Fruit fly (Drosophila melanogaster) whole organism, pupa: ENCODE data around the gene X11Lbeta.

Experiments used
- CG10348 ChIP-seq: fragments of 200-800 bp; sonication (Bioruptor generic); IDR thresholded peaks from 2 replicates; pipeline ENCODE4 v1.3.6; 2022; ENCODE audit warnings: missing biosample characterization, missing genetic modification characterization
- CG12605 ChIP-seq: fragments of 200-800 bp; sonication (Bioruptor generic); IDR thresholded peaks from 2 replicates; pipeline ENCODE4 v1.3.6; 2022; ENCODE audit warnings: missing biosample characterization, missing genetic modification characterization
- CG13204 ChIP-seq: fragments of 200-800 bp; sonication (Bioruptor generic); optimal IDR thresholded peaks from 2 replicates; lab custom pipeline; 2018; ENCODE audit warnings: missing biosample characterization, mild to moderate bottlenecking, missing genetic modification characterization, moderate library complexity
- CG14655 ChIP-seq: fragments of 200-800 bp; sonication (Bioruptor generic); optimal IDR thresholded peaks from 3 replicates; lab custom pipeline; 2017; ENCODE audit warnings: mild to moderate bottlenecking, missing biosample characterization, missing genetic modification reagents, missing genetic modification characterization
- CG15710 ChIP-seq: fragments of 200-800 bp; sonication (Bioruptor generic); optimal IDR thresholded peaks from 2 replicates; lab custom pipeline; 2018; ENCODE audit warnings: missing biosample characterization, mild to moderate bottlenecking, missing genetic modification characterization, moderate library complexity
- CG17806 ChIP-seq: fragments of 200-800 bp; sonication (Bioruptor generic); optimal IDR thresholded peaks from 2 replicates; lab custom pipeline; 2018; ENCODE audit warnings: missing biosample characterization, mild to moderate bottlenecking, missing genetic modification characterization, moderate library complexity
- CG32121 ChIP-seq: fragments of 200-800 bp; sonication (Bioruptor generic); IDR thresholded peaks from 2 replicates; pipeline ENCODE4 v1.3.6; 2022; ENCODE audit warnings: missing biosample characterization, missing genetic modification characterization
- CG34367 ChIP-seq: fragments of 200-800 bp; sonication (Bioruptor generic); optimal IDR thresholded peaks from 2 replicates; lab custom pipeline; 2018; ENCODE audit warnings: missing biosample characterization, mild to moderate bottlenecking, missing genetic modification characterization
- CG4496 ChIP-seq: fragments of 200-800 bp; sonication (Bioruptor generic); IDR thresholded peaks from 3 replicates; pipeline ENCODE4 v1.3.6; 2022; ENCODE audit warnings: missing biosample characterization, missing genetic modification characterization
- CG8159 ChIP-seq: fragments of 200-800 bp; sonication (Bioruptor generic); optimal IDR thresholded peaks from 3 replicates; lab custom pipeline; 2018; ENCODE audit warnings: missing biosample characterization, mild to moderate bottlenecking, missing genetic modification characterization, moderate library complexity
- CG8301 ChIP-seq: fragments of 200-800 bp; sonication (Bioruptor generic); optimal IDR thresholded peaks from 2 replicates; lab custom pipeline; 2018; ENCODE audit warnings: missing biosample characterization, mild to moderate bottlenecking, missing genetic modification characterization
- CG9948 ChIP-seq: fragments of 200-800 bp; sonication (Bioruptor generic); optimal IDR thresholded peaks from 2 replicates; lab custom pipeline; 2018; ENCODE audit warnings: missing biosample characterization, mild to moderate bottlenecking, missing genetic modification characterization, moderate library complexity
- D1 ChIP-seq: fragments of 200-800 bp; sonication (Bioruptor generic); optimal IDR thresholded peaks from 2 replicates; lab custom pipeline; 2018; ENCODE audit warnings: missing biosample characterization, mild to moderate bottlenecking, missing genetic modification characterization, moderate library complexity
- EcR ChIP-seq: fragments of 200-800 bp; sonication (Bioruptor generic); optimal IDR thresholded peaks from 3 replicates; lab custom pipeline; 2019; ENCODE audit warnings: missing biosample characterization, missing genetic modification characterization, mild to moderate bottlenecking, moderate library complexity, missing genetic modification reagents
- Ets98B ChIP-seq: fragments of 200-800 bp; sonication (Bioruptor generic); IDR thresholded peaks from 2 replicates; pipeline ENCODE4 v1.3.6; 2022; ENCODE audit warnings: missing biosample characterization, missing genetic modification characterization
- Pif1A ChIP-seq: fragments of 200-800 bp; sonication (Bioruptor generic); optimal IDR thresholded peaks from 3 replicates; lab custom pipeline; 2016; ENCODE audit warnings: missing biosample characterization, missing genetic modification characterization
- Pif1B ChIP-seq: fragments of 200-800 bp; sonication (Bioruptor generic); optimal IDR thresholded peaks from 3 replicates; lab custom pipeline; 2016; ENCODE audit warnings: missing biosample characterization, missing genetic modification characterization
- Snoo ChIP-seq: fragments of 200-800 bp; sonication (Bioruptor generic); optimal IDR thresholded peaks from 3 replicates; lab custom pipeline; 2017; ENCODE audit warnings: missing biosample characterization, mild to moderate bottlenecking, missing genetic modification characterization, inconsistent platforms
- fd96Ca ChIP-seq: fragments of 200-800 bp; sonication (Bioruptor generic); IDR thresholded peaks from 3 replicates; pipeline ENCODE4 v1.3.6; 2022; ENCODE audit warnings: missing biosample characterization, missing genetic modification characterization
- gl ChIP-seq: fragments of 200-800 bp; sonication (Bioruptor generic); optimal IDR thresholded peaks from 2 replicates; lab custom pipeline; 2018; ENCODE audit warnings: missing biosample characterization, mild to moderate bottlenecking, missing genetic modification characterization
- rn ChIP-seq: fragments of 200-800 bp; sonication (Bioruptor generic); IDR thresholded peaks from 2 replicates; pipeline ENCODE4 v1.3.6; 2022; ENCODE audit warnings: missing biosample characterization, missing genetic modification characterization

The X11Lbeta gene

DNA sequence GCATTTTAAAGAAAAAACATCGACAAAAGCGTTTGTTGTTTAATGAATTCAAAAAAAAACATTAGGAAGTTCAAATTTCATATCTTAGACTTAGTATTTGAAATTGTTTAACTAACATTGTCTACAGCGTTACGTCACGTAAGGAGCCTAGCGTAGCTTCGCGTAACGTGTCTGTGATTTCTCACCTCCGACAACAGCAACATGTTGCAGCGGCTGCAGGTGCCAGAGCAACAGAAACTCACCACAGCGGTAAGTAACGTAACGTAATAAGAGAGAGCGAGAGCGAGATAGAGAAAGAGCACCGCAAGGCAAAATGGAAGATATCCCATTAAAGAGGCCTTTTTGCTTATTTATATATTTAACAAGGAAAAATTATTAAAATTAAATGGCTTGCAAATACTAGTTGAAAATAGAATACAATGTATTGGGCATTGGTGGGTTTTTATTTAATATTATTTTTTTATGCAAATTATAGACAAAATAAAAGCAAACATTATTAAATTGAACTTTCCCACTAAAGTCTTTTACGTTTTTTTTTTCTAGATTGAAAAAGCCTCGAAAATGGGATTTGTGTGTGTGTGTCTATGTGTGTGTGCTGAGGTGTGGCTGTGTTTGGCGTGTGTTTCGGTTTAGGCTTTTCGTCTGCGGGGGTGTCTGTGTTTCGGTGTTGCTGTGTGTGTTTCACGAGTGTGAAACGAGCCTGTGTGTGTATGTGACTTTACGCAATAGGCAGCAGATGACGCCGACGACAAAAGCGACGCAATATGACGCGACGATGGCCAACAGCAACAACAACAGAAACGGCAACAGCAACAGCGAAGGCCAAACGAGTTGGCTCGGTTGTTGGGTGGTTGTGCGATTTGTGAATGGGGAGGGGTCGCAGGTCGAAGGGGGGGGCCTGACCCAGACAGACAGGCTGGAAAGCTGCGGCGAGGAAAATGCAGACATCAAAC lies 102.7 kb downstream of the X11Lbeta start:
- TF ChIP-seq CG8301 (tag; lab: Kevin White, UChicago) (no peak), CG32121 (GFP tag; lab: Robert Waterston, UW) (0 out of 2 replicates have a peak, but pooled peaks have one; percentile 15)
- TF ChIP-seq, all 21 proteins: peak for 1

DNA sequence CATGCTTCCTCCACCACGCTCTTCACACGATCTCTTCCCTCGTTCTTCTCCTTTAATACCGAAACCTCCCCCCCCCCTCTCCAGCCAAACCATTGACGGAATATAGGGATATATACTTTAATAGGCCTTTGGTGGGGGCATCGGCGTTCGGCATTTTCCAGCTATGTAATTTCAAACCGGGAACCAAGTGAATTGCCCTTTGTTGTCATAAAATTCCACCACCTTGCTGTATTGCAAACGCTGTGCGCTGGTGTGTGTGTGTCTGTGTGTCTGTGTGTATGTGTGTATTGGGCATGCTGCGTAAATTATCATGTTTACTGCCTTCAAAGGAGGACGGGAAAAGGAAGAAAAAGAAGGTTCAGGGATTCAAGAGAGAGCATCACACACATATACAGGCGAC lies 103.8 kb downstream of the X11Lbeta start:
- TF ChIP-seq CG4496 (GFP tag; lab: Robert Waterston, UW) (no peak), CG12605 (no peak), CG13204 (GFP tag; lab: Kevin White, UChicago) (no peak), Pif1B (GFP tag; lab: Kevin White, UChicago) (no peak), CG17806 (tag; lab: Kevin White, UChicago) (no peak), fd96Ca (no peak), D1 (no peak), CG9948 (tag; lab: Kevin White, UChicago) (no peak)

DNA sequence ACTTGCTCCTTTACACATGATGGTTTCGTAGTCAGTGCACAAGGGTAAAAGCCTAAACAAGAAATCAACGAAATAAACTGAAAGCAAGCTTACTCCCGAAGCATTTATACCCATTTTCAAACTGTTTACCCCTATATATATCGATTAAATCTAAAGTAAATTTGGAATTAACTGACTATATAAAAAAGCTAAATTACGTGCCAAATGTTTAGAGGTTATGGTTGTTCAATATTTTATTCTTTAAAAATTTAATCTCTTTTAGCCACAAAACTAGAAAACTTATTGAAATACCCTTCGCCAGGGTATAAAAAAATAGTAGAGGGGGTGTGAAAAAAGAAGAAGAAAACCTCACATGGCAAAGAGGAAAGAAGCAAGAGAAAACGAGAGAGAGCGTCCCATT lies 104.3 kb downstream of the X11Lbeta start:
- TF ChIP-seq D1 = no peak
- peak; percentile 50 for TF ChIP-seq CG15710 (tag; lab: Kevin White, UChicago)
- TF ChIP-seq gl (tag; lab: Kevin White, UChicago) = no peak
- TF ChIP-seq fd96Ca = no peak
- peak; percentile 52 for TF ChIP-seq CG9948 (tag; lab: Kevin White, UChicago)
- peak; percentile 18 for TF ChIP-seq CG34367 (tag; lab: Kevin White, UChicago)
- TF ChIP-seq EcR = no peak
- peak; percentile 42 for TF ChIP-seq CG14655 (GFP tag; lab: Kevin White, UChicago)
- TF ChIP-seq CG8301 (tag; lab: Kevin White, UChicago) = peak; percentile 27
- TF ChIP-seq CG4496 (GFP tag; lab: Robert Waterston, UW) = no peak
- no peak for TF ChIP-seq CG13204 (GFP tag; lab: Kevin White, UChicago)
- TF ChIP-seq CG17806 (tag; lab: Kevin White, UChicago) = peak; percentile 46
- peak; percentile 66 for TF ChIP-seq CG8159 (tag; lab: Kevin White, UChicago)
- peak; percentile 27 for TF ChIP-seq Pif1A (GFP tag; lab: Kevin White, UChicago)
- no peak for TF ChIP-seq rn (GFP tag; lab: Robert Waterston, UW)
- no peak for TF ChIP-seq Ets98B (GFP tag; lab: Robert Waterston, UW)
- no peak for TF ChIP-seq CG10348 (GFP tag; lab: Robert Waterston, UW)
- no peak for TF ChIP-seq CG12605
- no peak for TF ChIP-seq CG32121 (GFP tag; lab: Robert Waterston, UW)
- no peak for TF ChIP-seq Pif1B (GFP tag; lab: Kevin White, UChicago)
- peak; percentile 20 for TF ChIP-seq Snoo (tag; lab: Kevin White, UChicago)

dm6 chrX:10732733-10733455 lies 105.4 kb downstream of the X11Lbeta start:
- TF ChIP-seq EcR (no peak), CG8301 (tag; lab: Kevin White, UChicago) (no peak), rn (GFP tag; lab: Robert Waterston, UW) (no peak), CG9948 (tag; lab: Kevin White, UChicago) (no peak), CG10348 (GFP tag; lab: Robert Waterston, UW) (no peak), Pif1B (GFP tag; lab: Kevin White, UChicago) (no peak), CG14655 (GFP tag; lab: Kevin White, UChicago) (no peak), CG13204 (GFP tag; lab: Kevin White, UChicago) (no peak), CG17806 (tag; lab: Kevin White, UChicago) (no peak)

- TF ChIP-seq gl (tag; lab: Kevin White, UChicago) = no peak
- no peak for TF ChIP-seq CG4496 (GFP tag; lab: Robert Waterston, UW)
- 0 out of 3 replicates have a peak, but pooled peaks have one; percentile 12 for TF ChIP-seq fd96Ca
- TF ChIP-seq CG13204 (GFP tag; lab: Kevin White, UChicago) = no peak
Observed at dm6 chrX:10734763-10735681, 107.5 kb downstream of the X11Lbeta start.
